In the genomic region with DNA sequence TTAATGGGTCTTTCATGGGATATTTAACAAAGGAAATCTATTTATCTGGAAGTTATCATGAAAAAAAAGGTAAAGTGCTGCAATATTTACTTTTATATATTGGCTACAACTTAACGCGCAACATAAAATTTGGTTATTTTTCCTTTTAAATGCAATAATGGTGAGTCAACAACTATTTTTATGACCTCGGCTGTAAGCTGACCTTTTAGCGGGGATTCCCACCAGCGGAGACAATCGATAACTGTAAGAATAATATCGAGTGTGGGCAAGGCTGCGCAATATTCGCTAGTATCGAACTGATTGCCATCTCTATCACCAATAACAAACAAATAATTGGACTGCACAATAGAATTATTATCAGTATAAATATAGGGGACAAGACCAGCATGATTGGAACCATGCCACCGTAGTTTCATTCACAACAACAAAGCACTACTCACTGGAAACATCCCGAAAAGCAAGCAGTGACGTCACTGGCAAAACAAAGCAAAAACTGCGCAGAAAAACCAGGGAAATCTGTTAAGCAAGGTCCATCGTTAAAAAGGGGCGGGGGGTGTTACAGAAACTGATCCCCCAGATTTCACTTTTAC, we compare ENCODE assay signal across 5 fruit fly cellular contexts.
TF ChIP-seq lines count a peak whose summit lies in the region.

Syx17 (plus strand) TSS at position 308 of the 590 bp plus-strand sequence.

TF ChIP-seq in whole organism, adult, 20 proteins besides CTCF, POLR2A, EP300 and RAD21 (continued from another document):
- TF ChIP-seq CG1620 (GFP tag; optimal IDR thresholded peaks at IDR 0.05; lab: Kevin White, UChicago), result peak; percentile 43
- TF ChIP-seq Crg-1 (GFP tag; optimal IDR thresholded peaks at IDR 0.05; lab: Kevin White, UChicago), result no peak
- peak; percentile 9 for TF ChIP-seq Clk (GFP tag; optimal IDR thresholded peaks at IDR 0.05; lab: Kevin White, UChicago)
TF ChIP-seq in whole organism, adult: peak in this region for 9.

TF ChIP-seq in whole organism, embryonic, 481 proteins besides CTCF, POLR2A, EP300 and RAD21 (continued from another document and continues in another):
- TF ChIP-seq schlank (tag; optimal IDR thresholded peaks at IDR 0.05; lab: Kevin White, UChicago) (no peak), CG12299 (tag; optimal IDR thresholded peaks at IDR 0.05; lab: Kevin White, UChicago) (peak; percentile 31), E2f2 (GFP tag; IDR thresholded peaks at IDR 0.05; lab: Robert Waterston, UW) (peak; percentile 55), ftz-f1 (GFP tag; optimal IDR thresholded peaks at IDR 0.05; lab: Kevin White, UChicago) (peak; percentile 95), sima (GFP tag; optimal IDR thresholded peaks at IDR 0.05; lab: Kevin White, UChicago) (no peak), wek (GFP tag; optimal IDR thresholded peaks at IDR 0.05; lab: Kevin White, UChicago) (no peak), ssp (GFP tag; IDR thresholded peaks at IDR 0.05; lab: Robert Waterston, UW) (no peak; the same call in 1 of the 2 replicates), Kr (GFP tag; optimal IDR thresholded peaks at IDR 0.05; lab: Kevin White, UChicago) (no peak), CG14965 (GFP tag; optimal IDR thresholded peaks at IDR 0.05; lab: Kevin White, UChicago; ENCODE audit: borderline replicate concordance) (no peak), CG11398 (GFP tag; optimal IDR thresholded peaks at IDR 0.05; lab: Kevin White, UChicago) (peak; percentile 10), slou (GFP tag; optimal IDR thresholded peaks at IDR 0.05; lab: Kevin White, UChicago) (peak; percentile 28), crc (GFP tag; optimal IDR thresholded peaks at IDR 0.05; lab: Kevin White, UChicago) (peak; percentile 10), usp (GFP tag; optimal IDR thresholded peaks at IDR 0.05; lab: Kevin White, UChicago) (no peak), CG6254 (GFP tag; optimal IDR thresholded peaks at IDR 0.05; lab: Kevin White, UChicago) (no peak), dimm (GFP tag; IDR thresholded peaks at IDR 0.05; lab: Robert Waterston, UW) (no peak), twi (tag; optimal IDR thresholded peaks at IDR 0.05; lab: Kevin White, UChicago) (peak; percentile 19), Abd-B (GFP tag; optimal IDR thresholded peaks at IDR 0.05; lab: Kevin White, UChicago) (peak; percentile 48), CG4730 (GFP tag; IDR thresholded peaks at IDR 0.05; lab: Robert Waterston, UW) (no peak), Mad (GFP tag; optimal IDR thresholded peaks at IDR 0.05; lab: Kevin White, UChicago) (peak; percentile 73), CG12659 (GFP tag; optimal IDR thresholded peaks at IDR 0.05; lab: Kevin White, UChicago) (peak; percentile 74), CG9437 (GFP tag; optimal IDR thresholded peaks at IDR 0.05; lab: Kevin White, UChicago) (peak; percentile 41), Hr78 (GFP tag; optimal IDR thresholded peaks at IDR 0.05; lab: Kevin White, UChicago) (peak; percentile 76 to 100), CG17568 (GFP tag; optimal IDR thresholded peaks at IDR 0.05; lab: Kevin White, UChicago) (peak; percentile 24), NfI (GFP tag; optimal IDR thresholded peaks at IDR 0.05; lab: Kevin White, UChicago) (peak; percentile 34), CG12236 (GFP tag; optimal IDR thresholded peaks at IDR 0.05; lab: Kevin White, UChicago) (peak; percentile 11), CG2712 (tag; optimal IDR thresholded peaks at IDR 0.05; lab: Kevin White, UChicago) (peak; percentile 67), CG15514 (GFP tag; optimal IDR thresholded peaks at IDR 0.05; lab: Kevin White, UChicago) (peak; percentile 70), tgo (GFP tag; IDR thresholded peaks at IDR 0.05; lab: Robert Waterston, UW) (peak; percentile 20; the same call in 1 of the 3 replicates), Gsc (GFP tag; IDR thresholded peaks at IDR 0.05; lab: Robert Waterston, UW) (no peak), hbn (GFP tag; IDR thresholded peaks at IDR 0.05; lab: Robert Waterston, UW; ENCODE audit: partially characterized antibody) (peak; percentile 84)

TF ChIP-seq in whole organism, prepupa, 60 proteins besides CTCF, POLR2A, EP300 and RAD21 (continued from another document and continues in another):
- TF ChIP-seq CG6276 (GFP tag; optimal IDR thresholded peaks at IDR 0.05; lab: Kevin White, UChicago) (peak; percentile 57), Ets96B (tag; optimal IDR thresholded peaks at IDR 0.05; lab: Kevin White, UChicago) (peak; percentile 36), esn (GFP tag; optimal IDR thresholded peaks at IDR 0.05; lab: Kevin White, UChicago) (peak; percentile 61), net (GFP tag; optimal IDR thresholded peaks at IDR 0.05; lab: Kevin White, UChicago) (peak; percentile 63), fd85E (GFP tag; optimal IDR thresholded peaks at IDR 0.05; lab: Kevin White, UChicago) (no peak), Eip78C (GFP tag; lab: Kevin White, UChicago) (peak; percentile 86), CG10669 (GFP tag; optimal IDR thresholded peaks at IDR 0.05; lab: Kevin White, UChicago) (peak; percentile 47), OdsH (GFP tag; optimal IDR thresholded peaks at IDR 0.05; lab: Kevin White, UChicago) (peak; percentile 57), Ets21C (GFP tag; optimal IDR thresholded peaks at IDR 0.05; lab: Kevin White, UChicago) (peak; percentile 11), acj6 (GFP tag; optimal IDR thresholded peaks at IDR 0.05; lab: Kevin White, UChicago) (peak; percentile 45), CG4318 (GFP tag; optimal IDR thresholded peaks at IDR 0.05; lab: Kevin White, UChicago) (no peak), CG9139 (GFP tag; optimal IDR thresholded peaks at IDR 0.05; lab: Kevin White, UChicago) (no peak), cyc (GFP tag; optimal IDR thresholded peaks at IDR 0.05; lab: Kevin White, UChicago) (peak; percentile 55), CG6808 (GFP tag; optimal IDR thresholded peaks at IDR 0.05; lab: Kevin White, UChicago) (peak; percentile 37), vri (GFP tag; optimal IDR thresholded peaks at IDR 0.05; lab: Kevin White, UChicago) (peak; percentile 25), CG6792 (GFP tag; optimal IDR thresholded peaks at IDR 0.05; lab: Kevin White, UChicago) (no peak), CG8632 (GFP tag; optimal IDR thresholded peaks at IDR 0.05; lab: Kevin White, UChicago) (peak; percentile 36), topi (GFP tag; optimal IDR thresholded peaks at IDR 0.05; lab: Kevin White, UChicago) (peak; percentile 41), Met (GFP tag; optimal IDR thresholded peaks at IDR 0.05; lab: Kevin White, UChicago) (peak; percentile 31), CG1621 (tag; optimal IDR thresholded peaks at IDR 0.05; lab: Kevin White, UChicago) (peak; percentile 33), Hr39 (GFP tag; optimal IDR thresholded peaks at IDR 0.05; lab: Kevin White, UChicago) (peak; percentile 65), CG34406 (GFP tag; optimal IDR thresholded peaks at IDR 0.05; lab: Kevin White, UChicago) (peak; percentile 36), CG8319 (GFP tag; optimal IDR thresholded peaks at IDR 0.05; lab: Kevin White, UChicago) (no peak), Eip75B (GFP tag; optimal IDR thresholded peaks at IDR 0.05; lab: Kevin White, UChicago) (peak; percentile 63), Gug (GFP tag; IDR thresholded peaks at IDR 0.05; lab: Robert Waterston, UW) (no peak), Hr38 (GFP tag; optimal IDR thresholded peaks at IDR 0.05; lab: Kevin White, UChicago) (no peak), CG6854 (GFP tag; optimal IDR thresholded peaks at IDR 0.05; lab: Kevin White, UChicago) (no peak), Sox15 (GFP tag; optimal IDR thresholded peaks at IDR 0.05; lab: Kevin White, UChicago) (no peak), Lpt (GFP tag; optimal IDR thresholded peaks at IDR 0.05; lab: Kevin White, UChicago) (peak; percentile 33), Sox102F (GFP tag; optimal IDR thresholded peaks at IDR 0.05; lab: Kevin White, UChicago) (peak; percentile 39), salr (GFP tag; optimal IDR thresholded peaks at IDR 0.05; lab: Kevin White, UChicago) (no peak), CG6163 (GFP tag; IDR thresholded peaks at IDR 0.05; lab: Robert Waterston, UW) (peak; percentile 72; the same call in 2 of the 3 replicates)

TF ChIP-seq in whole organism, pupa, 21 proteins besides CTCF, POLR2A, EP300 and RAD21 (continued from another document):
- TF ChIP-seq CG9948 (tag; optimal IDR thresholded peaks at IDR 0.05; lab: Kevin White, UChicago), result peak; percentile 51
- TF ChIP-seq Pif1A (GFP tag; optimal IDR thresholded peaks at IDR 0.05; lab: Kevin White, UChicago), result peak; percentile 62
- TF ChIP-seq Ets98B (GFP tag; IDR thresholded peaks at IDR 0.05; lab: Robert Waterston, UW), result peak; percentile 71

TF ChIP-seq in whole organism, wandering third instar larva, 38 proteins besides CTCF, POLR2A, EP300 and RAD21 (continued from another document):
- TF ChIP-seq psq (GFP tag; optimal IDR thresholded peaks at IDR 0.05; lab: Kevin White, UChicago) (peak; percentile 21), usp (GFP tag; optimal IDR thresholded peaks at IDR 0.05; lab: Kevin White, UChicago) (no peak), fru (GFP tag; optimal IDR thresholded peaks at IDR 0.05; lab: Kevin White, UChicago) (peak; percentile 47), HLH106 (tag; optimal IDR thresholded peaks at IDR 0.05; lab: Kevin White, UChicago) (peak; percentile 29), Jra (GFP tag; optimal IDR thresholded peaks at IDR 0.05; lab: Kevin White, UChicago) (peak; percentile 7), lola (GFP tag; optimal IDR thresholded peaks at IDR 0.05; lab: Kevin White, UChicago) (no peak)
TF ChIP-seq in whole organism, wandering third instar larva: peak in this region for 20.
